Fruit fly (Drosophila melanogaster) whole organism, embryonic: ENCODE data around the gene CG2747.

ENCODE experiments used
- Bdp1 ChIP-seq: fragments of 200-800 bp; sonication (Bioruptor generic); optimal IDR thresholded peaks from 3 replicates; lab custom pipeline; 2016; ENCODE audit warnings: missing biosample characterization, missing genetic modification characterization
- CG10267 ChIP-seq: fragments of 200-800 bp; sonication (Bioruptor generic); optimal IDR thresholded peaks from 2 replicates; lab custom pipeline; 2018; ENCODE audit warnings: missing biosample characterization, mild to moderate bottlenecking, missing genetic modification characterization, moderate library complexity
- CG11085 ChIP-seq: fragments of 200-800 bp; sonication (Bioruptor generic); IDR thresholded peaks from 2 replicates; pipeline ENCODE4 v1.3.6; 2022; ENCODE audit warnings: missing biosample characterization, missing genetic modification characterization
- CG1233 ChIP-seq: fragments of 200-800 bp; sonication (Bioruptor generic); optimal IDR thresholded peaks from 4 replicates; lab custom pipeline; 2018; ENCODE audit warnings: missing biosample characterization, mild to moderate bottlenecking, missing genetic modification characterization
- CG12744 ChIP-seq: fragments of 200-800 bp; sonication (Bioruptor generic); optimal IDR thresholded peaks from 2 replicates; lab custom pipeline; 2016; ENCODE audit warnings: missing biosample characterization, missing genetic modification characterization
- CG13624 ChIP-seq: fragments of 200-800 bp; sonication (Bioruptor generic); optimal IDR thresholded peaks from 2 replicates; lab custom pipeline; 2016; ENCODE audit warnings: missing biosample characterization, missing genetic modification characterization
- CG15269 ChIP-seq: fragments of 200-800 bp; sonication (Bioruptor generic); optimal IDR thresholded peaks from 2 replicates; lab custom pipeline; 2018; ENCODE audit warnings: missing biosample characterization, mild to moderate bottlenecking, missing genetic modification characterization, moderate library complexity
- CG15514 ChIP-seq: fragments of 200-800 bp; sonication (Bioruptor generic); optimal IDR thresholded peaks from 3 replicates; lab custom pipeline; 2017; ENCODE audit warnings: missing biosample characterization, missing genetic modification characterization, mild to moderate bottlenecking, moderate library complexity, missing genetic modification reagents
- CG16815 ChIP-seq: fragments of 200-800 bp; sonication (Bioruptor generic); optimal IDR thresholded peaks from 3 replicates; lab custom pipeline; 2017; ENCODE audit warnings: missing biosample characterization, mild to moderate bottlenecking, missing genetic modification characterization
- CG17361 ChIP-seq: fragments of 200-800 bp; sonication (Bioruptor generic); IDR thresholded peaks from 3 replicates; pipeline ENCODE4 v1.3.6; 2022; ENCODE audit warnings: missing biosample characterization, missing genetic modification characterization
- CG17829 ChIP-seq: fragments of 200-800 bp; optimal IDR thresholded peaks from 2 replicates; lab custom pipeline; 2019; ENCODE audit warnings: missing biosample characterization, mild to moderate bottlenecking, missing genetic modification characterization, moderate library complexity
- CG18011 ChIP-seq: fragments of 200-800 bp; sonication (Bioruptor generic); optimal IDR thresholded peaks from 2 replicates; lab custom pipeline; 2017; ENCODE audit warnings: missing biosample characterization, missing genetic modification characterization, mild to moderate bottlenecking, moderate library complexity, missing genotype
- CG30403 ChIP-seq: fragments of 200-800 bp; sonication (Bioruptor generic); optimal IDR thresholded peaks from 3 replicates; lab custom pipeline; 2016; ENCODE audit warnings: missing biosample characterization, missing genetic modification characterization
- CG31388 ChIP-seq: fragments of 200-800 bp; sonication (Bioruptor generic); optimal IDR thresholded peaks from 2 replicates; lab custom pipeline; 2016; ENCODE audit warnings: missing biosample characterization, missing genetic modification characterization
- CG42726 ChIP-seq: fragments of 200-800 bp; sonication (Bioruptor generic); IDR thresholded peaks from 2 replicates; pipeline ENCODE4 v1.3.6; 2022; ENCODE audit warnings: missing biosample characterization, missing genetic modification characterization; ENCODE audit not compliant: partially characterized antibody
- CG6254 ChIP-seq: fragments of 200-800 bp; sonication (Bioruptor generic); optimal IDR thresholded peaks from 3 replicates; lab custom pipeline; 2017; ENCODE audit warnings: mild to moderate bottlenecking, missing biosample characterization, missing genetic modification reagents, missing genetic modification characterization
- CG8290 ChIP-seq, 3 experiments: fragments of 200-800 bp; sonication (Bioruptor generic); optimal IDR thresholded peaks; 2 replicates each; lab custom pipeline; 2016 to 2019; ENCODE audit warnings: missing biosample characterization in 3 of 3, missing genetic modification characterization in 3 of 3, mild to moderate bottlenecking in 2 of 3, moderate library complexity in 1 of 3
- CG9609 ChIP-seq: fragments of 200-800 bp; sonication (Bioruptor generic); optimal IDR thresholded peaks from 3 replicates; lab custom pipeline; 2016; ENCODE audit warnings: missing biosample characterization, missing genetic modification characterization
- Chrac-16 ChIP-seq: fragments of 200-800 bp; sonication (Bioruptor generic); optimal IDR thresholded peaks from 3 replicates; lab custom pipeline; 2016; ENCODE audit warnings: missing biosample characterization, missing genetic modification characterization
- D ChIP-seq, 2 experiments: fragments of 200-800 bp in 1 of 2; fragments of >200 bp in 1 of 2; sonication (Bioruptor generic) in 1 of 2; optimal IDR thresholded peaks; 2 replicates in 1 of 2; 3 replicates in 1 of 2; lab custom pipeline; 2017; ENCODE audit warnings: mild to moderate bottlenecking in 1 of 2, missing biosample characterization in 1 of 2, missing genetic modification characterization in 1 of 2, missing genetic modification reagents in 1 of 2
- D19B ChIP-seq: fragments of 200-800 bp; sonication (Bioruptor generic); optimal IDR thresholded peaks from 2 replicates; lab custom pipeline; 2017; ENCODE audit warnings: missing biosample characterization, mild to moderate bottlenecking, missing genetic modification characterization
- Dek ChIP-seq: fragments of 200-800 bp; sonication (Bioruptor generic); optimal IDR thresholded peaks from 3 replicates; lab custom pipeline; 2019; ENCODE audit warnings: missing biosample characterization, mild to moderate bottlenecking, missing genetic modification characterization, moderate library complexity
- Dip3 ChIP-seq: fragments of 200-800 bp; sonication (Bioruptor generic); optimal IDR thresholded peaks from 3 replicates; lab custom pipeline; 2016; ENCODE audit warnings: missing biosample characterization, missing genetic modification characterization
- Dp ChIP-seq: fragments of 200-800 bp; sonication (Bioruptor generic); optimal IDR thresholded peaks from 2 replicates; lab custom pipeline; 2018; ENCODE audit warnings: missing biosample characterization, mild to moderate bottlenecking, missing genetic modification characterization, moderate library complexity
- Fer1 ChIP-seq: fragments of 200-800 bp; sonication (Bioruptor generic); optimal IDR thresholded peaks from 2 replicates; lab custom pipeline; 2017; ENCODE audit warnings: missing biosample characterization, mild to moderate bottlenecking, missing genetic modification characterization
- HmgD ChIP-seq: fragments of 200-800 bp; sonication (Bioruptor generic); optimal IDR thresholded peaks from 3 replicates; lab custom pipeline; 2016; ENCODE audit warnings: missing biosample characterization, missing genetic modification characterization
- Hmx ChIP-seq: fragments of 200-800 bp; sonication (Bioruptor generic); optimal IDR thresholded peaks from 2 replicates; lab custom pipeline; 2016; ENCODE audit warnings: missing biosample characterization, missing genetic modification characterization
- Med ChIP-seq: fragments of 200-800 bp; sonication (Bioruptor generic); peaks from one replicate; lab custom pipeline; 2016; ENCODE audit warnings: missing biosample characterization, missing genetic modification characterization, mild to moderate bottlenecking, inconsistent platforms, moderate library complexity
- Mrtf ChIP-seq: fragments of 200-800 bp; sonication (Bioruptor generic); IDR thresholded peaks from 3 replicates; pipeline ENCODE4 v1.3.6; 2022; ENCODE audit warnings: missing biosample characterization, missing genetic modification characterization
- Myb ChIP-seq: fragments of 200-800 bp; sonication (Bioruptor generic); optimal IDR thresholded peaks from 2 replicates; lab custom pipeline; 2016; ENCODE audit warnings: missing biosample characterization, missing genetic modification characterization
- NC2β ChIP-seq: fragments of 200-800 bp; sonication (Bioruptor generic); optimal IDR thresholded peaks from 2 replicates; lab custom pipeline; 2016; ENCODE audit warnings: missing biosample characterization, missing genetic modification characterization
- Ssrp ChIP-seq: fragments of 200-800 bp; sonication (Bioruptor generic); optimal IDR thresholded peaks from 2 replicates; lab custom pipeline; 2018; ENCODE audit warnings: missing biosample characterization, mild to moderate bottlenecking, missing genetic modification characterization, moderate library complexity
- abd-A ChIP-seq: fragments of 200-800 bp; sonication (Bioruptor generic); optimal IDR thresholded peaks from 3 replicates; lab custom pipeline; 2019; ENCODE audit warnings: missing biosample characterization, mild to moderate bottlenecking, missing genetic modification characterization, moderate library complexity
- al ChIP-seq: fragments of 200-800 bp; sonication (Bioruptor generic); IDR thresholded peaks from 2 replicates; pipeline ENCODE4 v1.3.6; 2022; ENCODE audit warnings: missing biosample characterization, missing genetic modification characterization
- crp ChIP-seq, 2 experiments: fragments of 200-800 bp; sonication (Bioruptor generic); optimal IDR thresholded peaks; 2 replicates in 1 of 2; 3 replicates in 1 of 2; lab custom pipeline; 2017; ENCODE audit warnings: missing biosample characterization in 2 of 2, missing genetic modification characterization in 2 of 2, mild to moderate bottlenecking in 1 of 2, moderate library complexity in 1 of 2
- dm ChIP-seq: fragments of 200-800 bp; sonication (Bioruptor generic); optimal IDR thresholded peaks from 3 replicates; lab custom pipeline; 2016; ENCODE audit warnings: missing biosample characterization, missing genetic modification characterization
- ftz-f1 ChIP-seq: fragments of 200-800 bp; sonication (Bioruptor generic); optimal IDR thresholded peaks from 2 replicates; lab custom pipeline; 2016; ENCODE audit warnings: missing biosample characterization, missing genetic modification characterization
- gcm2 ChIP-seq: fragments of 200-800 bp; sonication (Bioruptor generic); optimal IDR thresholded peaks from 2 replicates; lab custom pipeline; 2016; ENCODE audit warnings: missing biosample characterization, missing genetic modification characterization
- hkb ChIP-seq, 2 experiments: fragments of 200-800 bp in 1 of 2; fragments of >200 bp in 1 of 2; sonication (Bioruptor generic) in 1 of 2; IDR thresholded peaks in 1 of 2; optimal IDR thresholded peaks in 1 of 2; 2 replicates each; pipeline versions ENCODE4 v1.3.6 to Lab custom; 2017 to 2022; ENCODE audit warnings: missing biosample characterization in 1 of 2, missing genetic modification characterization in 1 of 2
- odd ChIP-seq: fragments of 200-800 bp; sonication (Bioruptor generic); optimal IDR thresholded peaks from 2 replicates; lab custom pipeline; 2017; ENCODE audit warnings: missing biosample characterization, mild to moderate bottlenecking, missing genetic modification characterization
- onecut ChIP-seq: fragments of 200-800 bp; sonication (Bioruptor generic); IDR thresholded peaks from 2 replicates; pipeline ENCODE4 v1.3.6; 2022; ENCODE audit warnings: missing biosample characterization, missing genetic modification characterization
- phol ChIP-seq: fragments of 200-800 bp; sonication (Bioruptor generic); optimal IDR thresholded peaks from 3 replicates; lab custom pipeline; 2018; ENCODE audit warnings: missing biosample characterization, mild to moderate bottlenecking, missing genetic modification characterization, moderate library complexity
- ranshi ChIP-seq: fragments of 200-800 bp; sonication (Bioruptor generic); IDR thresholded peaks from 2 replicates; pipeline ENCODE4 v1.3.6; 2022; ENCODE audit warnings: missing biosample characterization, missing genetic modification characterization
- ro ChIP-seq: fragments of 200-800 bp; sonication (Bioruptor generic); IDR thresholded peaks from 2 replicates; pipeline ENCODE4 v1.3.6; 2022; ENCODE audit warnings: missing biosample characterization, missing genetic modification characterization
- sd ChIP-seq: fragments of 200-800 bp; sonication (Bioruptor generic); optimal IDR thresholded peaks from 3 replicates; lab custom pipeline; 2018; ENCODE audit warnings: missing biosample characterization, mild to moderate bottlenecking, missing genetic modification characterization, moderate library complexity
- sob ChIP-seq: fragments of 200-800 bp; sonication (Bioruptor generic); IDR thresholded peaks from 2 replicates; pipeline ENCODE4 v1.3.6; 2022; ENCODE audit warnings: missing biosample characterization, missing genetic modification characterization
- sqz ChIP-seq: fragments of 200-800 bp; sonication (Bioruptor generic); optimal IDR thresholded peaks from 3 replicates; lab custom pipeline; 2018; ENCODE audit warnings: missing biosample characterization, mild to moderate bottlenecking, missing genetic modification characterization

CG2747 gene

DNA sequence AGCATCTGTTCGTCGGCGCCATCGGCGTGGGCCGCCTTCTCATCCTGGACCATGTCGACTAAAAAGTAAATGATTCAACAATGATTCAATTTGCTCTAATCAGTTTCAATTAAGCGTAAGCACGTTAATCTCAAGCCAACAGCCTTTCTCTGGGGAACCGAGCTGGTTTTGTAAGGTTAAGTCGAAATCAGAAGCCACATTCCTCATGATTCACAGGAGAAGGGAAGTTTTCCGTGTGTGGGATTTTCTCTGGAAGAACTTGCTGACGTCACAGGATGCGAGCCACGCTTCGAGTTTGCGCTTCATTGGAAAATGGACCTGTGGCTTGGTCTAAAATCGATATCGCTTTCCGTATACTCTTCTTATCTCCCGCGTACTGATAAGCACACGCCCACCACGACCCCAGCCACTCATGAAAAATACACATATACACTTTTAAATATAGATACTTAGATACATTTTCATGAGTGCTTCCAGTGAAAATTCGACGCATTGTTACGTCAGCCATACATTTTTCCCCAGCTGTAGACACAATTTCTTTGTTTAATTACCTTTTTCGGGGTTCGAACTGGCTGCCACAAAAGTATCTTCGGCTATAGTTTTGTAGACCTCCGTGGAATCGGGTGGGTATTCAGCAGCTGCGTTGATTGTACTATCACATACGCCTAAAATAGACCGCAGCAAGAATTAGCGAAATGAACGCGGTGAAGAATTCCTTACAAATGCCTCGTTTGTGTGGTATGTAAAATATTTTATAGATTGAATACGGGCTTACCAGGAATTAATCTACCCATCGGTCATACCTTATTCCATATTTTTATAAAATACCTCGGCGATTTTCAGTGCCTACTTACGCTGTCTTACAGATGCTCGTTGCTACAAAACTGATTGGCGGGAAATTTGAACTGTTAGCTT, 53.3 kb downstream of the CG2747 start (continued):
- peak; percentile 89 for TF ChIP-seq abd-A
- no peak for TF ChIP-seq ro
- TF ChIP-seq CG15514 (GFP tag; lab: Kevin White, UChicago): peak; percentile 77
- peak; percentile 52 for TF ChIP-seq phol
- TF ChIP-seq CG1233 (GFP tag; lab: Kevin White, UChicago): peak; percentile 29
- peak; percentile 100 for TF ChIP-seq Dp (GFP tag; lab: Kevin White, UChicago)
- TF ChIP-seq CG13624 (GFP tag; lab: Kevin White, UChicago): peak; percentile 9
- no peak for TF ChIP-seq ranshi
- no peak for TF ChIP-seq al (GFP tag; lab: Robert Waterston, UW)
- TF ChIP-seq CG17361 (GFP tag; lab: Robert Waterston, UW): peak; percentile 36; the same call in 1 of the 3 replicates
- TF ChIP-seq CG8290 (GFP tag; optimal IDR thresholded peaks at IDR 0.05; lab: Kevin White, UChicago): no peak
- peak in 1 of 2 experiments; percentile 61 for TF ChIP-seq CG8290 (tag; optimal IDR thresholded peaks at IDR 0.05; lab: Kevin White, UChicago)
- TF ChIP-seq CG31388 (GFP tag; lab: Kevin White, UChicago): no peak
- peak; percentile 13 for TF ChIP-seq CG15269
- TF ChIP-seq Mrtf: no peak
- TF ChIP-seq onecut (GFP tag; lab: Robert Waterston, UW): peak; percentile 96
- peak; percentile 41 for TF ChIP-seq hkb (optimal IDR thresholded peaks at IDR 0.05; lab: Kevin White, UChicago)
- TF ChIP-seq hkb (GFP tag; IDR thresholded peaks at IDR 0.05; lab: Robert Waterston, UW): no peak
- no peak for TF ChIP-seq CG9609 (GFP tag; lab: Kevin White, UChicago)
- TF ChIP-seq Bdp1 (GFP tag; lab: Kevin White, UChicago): no peak
- TF ChIP-seq CG16815 (GFP tag; lab: Kevin White, UChicago): no peak
- peak; percentile 54 for TF ChIP-seq Myb (GFP tag; lab: Kevin White, UChicago)
- TF ChIP-seq CG30403 (GFP tag; lab: Kevin White, UChicago): no peak
- TF ChIP-seq Dek (tag; lab: Kevin White, UChicago): peak; percentile 52
- peak; percentile 53 for TF ChIP-seq CG42726 (GFP tag; lab: Robert Waterston, UW)
- TF ChIP-seq sqz (GFP tag; lab: Kevin White, UChicago): no peak
- peak; percentile 56 for TF ChIP-seq CG10267 (tag; lab: Kevin White, UChicago)
- no peak for TF ChIP-seq CG11085 (GFP tag; lab: Robert Waterston, UW)
- TF ChIP-seq sob: no peak
- TF ChIP-seq crp (GFP tag; optimal IDR thresholded peaks at IDR 0.05; lab: Kevin White, UChicago): peak in 1 of 2 experiments; percentile 10
- TF ChIP-seq dm (GFP tag; lab: Kevin White, UChicago): peak; percentile 33
- TF ChIP-seq Ssrp (tag; lab: Kevin White, UChicago): no peak
- TF ChIP-seq Med (GFP tag; lab: Kevin White, UChicago): peak; percentile 89
- no peak for TF ChIP-seq CG6254
- TF ChIP-seq Dip3 (GFP tag; lab: Kevin White, UChicago): no peak
- TF ChIP-seq Hmx (GFP tag; lab: Kevin White, UChicago): no peak
- TF ChIP-seq NC2β (GFP tag; lab: Kevin White, UChicago): peak; percentile 34
- TF ChIP-seq D (optimal IDR thresholded peaks at IDR 0.05; lab: Kevin White, UChicago): no peak
- TF ChIP-seq D (GFP tag; optimal IDR thresholded peaks at IDR 0.05; lab: Kevin White, UChicago): no peak
- TF ChIP-seq CG18011 (GFP tag; lab: Kevin White, UChicago): peak; percentile 99
- TF ChIP-seq Chrac-16 (GFP tag; lab: Kevin White, UChicago): no peak
- peak; percentile 99 for TF ChIP-seq sd (tag; lab: Kevin White, UChicago)
- peak; percentile 70 for TF ChIP-seq HmgD
- TF ChIP-seq odd (GFP tag; lab: Kevin White, UChicago): peak; percentile 4
- no peak for TF ChIP-seq CG12744 (GFP tag; lab: Kevin White, UChicago)
- TF ChIP-seq ftz-f1: no peak
- peak; percentile 1 for TF ChIP-seq gcm2 (GFP tag; lab: Kevin White, UChicago)
- TF ChIP-seq CG17829 (tag; lab: Kevin White, UChicago): peak; percentile 29
- TF ChIP-seq D19B (GFP tag; lab: Kevin White, UChicago): no peak
- peak; percentile 64 for TF ChIP-seq Fer1 (GFP tag; lab: Kevin White, UChicago)
